Fruit fly (Drosophila melanogaster) whole organism, embryonic: Measurements from ENCODE around the gene OtopLc.

Source experiments
- BEAF-32 ChIP-seq: fragments of 200-800 bp; sonication (Bioruptor generic); optimal IDR thresholded peaks from 3 replicates; lab custom pipeline; 2017; ENCODE audit warnings: missing biosample characterization, missing genetic modification characterization, mild to moderate bottlenecking, moderate library complexity, missing genetic modification reagents
- CG10147 ChIP-seq: fragments of 200-800 bp; sonication (Bioruptor generic); optimal IDR thresholded peaks from 2 replicates; lab custom pipeline; 2019; ENCODE audit warnings: missing biosample characterization, mild to moderate bottlenecking, missing genetic modification characterization, moderate library complexity
- CG1024 ChIP-seq: fragments of 200-800 bp; sonication (Bioruptor generic); IDR thresholded peaks from 2 replicates; pipeline ENCODE4 v1.3.6; 2022; ENCODE audit warnings: missing biosample characterization, missing genetic modification characterization
- CG10654 ChIP-seq: fragments of 200-800 bp; sonication (Bioruptor generic); optimal IDR thresholded peaks from 2 replicates; lab custom pipeline; 2016; ENCODE audit warnings: missing biosample characterization, missing genetic modification characterization
- CG11504 ChIP-seq: fragments of 200-800 bp; sonication (Bioruptor generic); optimal IDR thresholded peaks from 3 replicates; lab custom pipeline; 2019; ENCODE audit warnings: missing biosample characterization, mild to moderate bottlenecking, missing genetic modification characterization, moderate library complexity
- CG12219 ChIP-seq: fragments of 200-800 bp; sonication (Bioruptor generic); optimal IDR thresholded peaks from 3 replicates; lab custom pipeline; 2018; ENCODE audit warnings: missing biosample characterization, mild to moderate bottlenecking, missing genetic modification characterization
- CG12236 ChIP-seq: fragments of 200-800 bp; sonication (Bioruptor generic); optimal IDR thresholded peaks from 2 replicates; lab custom pipeline; 2016; ENCODE audit warnings: missing biosample characterization, missing genetic modification characterization
- CG12769 ChIP-seq: fragments of 200-800 bp; sonication (Bioruptor generic); optimal IDR thresholded peaks from 2 replicates; lab custom pipeline; 2019; ENCODE audit warnings: missing biosample characterization, mild to moderate bottlenecking, missing genetic modification characterization, moderate library complexity
- CG14014 ChIP-seq: fragments of 200-800 bp; sonication (Bioruptor generic); IDR thresholded peaks from 2 replicates; pipeline ENCODE4 v1.3.6; 2022; ENCODE audit warnings: missing biosample characterization, missing genetic modification characterization
- CG14710 ChIP-seq: fragments of 200-800 bp; sonication (Bioruptor generic); optimal IDR thresholded peaks from 3 replicates; lab custom pipeline; 2019; ENCODE audit warnings: missing biosample characterization, mild to moderate bottlenecking, missing genetic modification characterization, moderate library complexity
- CG15073 ChIP-seq: fragments of 200-800 bp; sonication (Bioruptor generic); optimal IDR thresholded peaks from 2 replicates; lab custom pipeline; 2016; ENCODE audit warnings: missing biosample characterization, missing genetic modification characterization
- CG1603 ChIP-seq: fragments of 200-800 bp; sonication (Bioruptor generic); optimal IDR thresholded peaks from 2 replicates; lab custom pipeline; 2019; ENCODE audit warnings: missing biosample characterization, mild to moderate bottlenecking, missing genetic modification characterization, moderate library complexity
- CG18262 ChIP-seq: fragments of 200-800 bp; optimal IDR thresholded peaks from 3 replicates; lab custom pipeline; 2019; ENCODE audit warnings: missing biosample characterization, mild to moderate bottlenecking, missing genetic modification characterization, moderate library complexity
- CG2678 ChIP-seq: fragments of 200-800 bp; sonication (Bioruptor generic); optimal IDR thresholded peaks from 3 replicates; lab custom pipeline; 2019; ENCODE audit warnings: missing biosample characterization, mild to moderate bottlenecking, missing genetic modification characterization, moderate library complexity
- CG30403 ChIP-seq: fragments of 200-800 bp; sonication (Bioruptor generic); optimal IDR thresholded peaks from 3 replicates; lab custom pipeline; 2016; ENCODE audit warnings: missing biosample characterization, missing genetic modification characterization
- CG30431 ChIP-seq: fragments of 200-800 bp; sonication (Bioruptor generic); optimal IDR thresholded peaks from 2 replicates; lab custom pipeline; 2017; ENCODE audit warnings: missing biosample characterization, missing genetic modification characterization
- CG4404 ChIP-seq: fragments of 200-800 bp; sonication (Bioruptor generic); IDR thresholded peaks from 2 replicates; pipeline ENCODE4 v1.3.6; 2022; ENCODE audit warnings: missing biosample characterization, missing genetic modification characterization
- CG4424 ChIP-seq: fragments of 200-800 bp; sonication (Bioruptor generic); optimal IDR thresholded peaks from 3 replicates; lab custom pipeline; 2016; ENCODE audit warnings: missing biosample characterization, missing genetic modification characterization
- CG5245 ChIP-seq: fragments of 200-800 bp; sonication (Bioruptor generic); optimal IDR thresholded peaks from 3 replicates; lab custom pipeline; 2016; ENCODE audit warnings: missing biosample characterization, missing genetic modification characterization
- CG7271 ChIP-seq: fragments of 200-800 bp; sonication (Bioruptor generic); optimal IDR thresholded peaks from 2 replicates; lab custom pipeline; 2018; ENCODE audit warnings: missing biosample characterization, mild to moderate bottlenecking, missing genetic modification characterization, moderate library complexity
- CG7357 ChIP-seq: fragments of 200-800 bp; sonication (Bioruptor generic); IDR thresholded peaks from 3 replicates; pipeline ENCODE4 v1.3.6; 2022; ENCODE audit warnings: missing biosample characterization, missing genetic modification characterization
- CG8388 ChIP-seq: fragments of 200-800 bp; sonication (Bioruptor generic); optimal IDR thresholded peaks from 2 replicates; lab custom pipeline; 2019; ENCODE audit warnings: missing biosample characterization, mild to moderate bottlenecking, missing genetic modification characterization, moderate library complexity
- CG8765 ChIP-seq: fragments of 200-800 bp; sonication (Bioruptor generic); IDR thresholded peaks from 2 replicates; pipeline ENCODE4 v1.3.6; 2022; ENCODE audit warnings: missing biosample characterization, missing genetic modification characterization
- CG9876 ChIP-seq: fragments of 200-800 bp; sonication (Bioruptor generic); optimal IDR thresholded peaks from 2 replicates; lab custom pipeline; 2016; ENCODE audit warnings: missing biosample characterization, missing genetic modification characterization
- CG9932 ChIP-seq: fragments of 200-800 bp; sonication (Bioruptor generic); IDR thresholded peaks from 2 replicates; pipeline ENCODE4 v1.3.6; 2022; ENCODE audit warnings: missing biosample characterization, missing genetic modification characterization
- CTCF ChIP-seq: fragments of 200-800 bp; sonication (Bioruptor generic); optimal IDR thresholded peaks from 2 replicates; lab custom pipeline; 2017; ENCODE audit warnings: missing biosample characterization, mild to moderate bottlenecking, missing genetic modification characterization, moderate library complexity
- CrebB ChIP-seq: fragments of 200-800 bp; sonication (Bioruptor generic); optimal IDR thresholded peaks from 3 replicates; lab custom pipeline; 2018; ENCODE audit warnings: missing biosample characterization, mild to moderate bottlenecking, missing genetic modification characterization
- Dfd ChIP-seq, 2 experiments: fragments of >200 bp; optimal IDR thresholded peaks; 2 replicates each; lab custom pipeline; 2017; ENCODE audit warnings: missing biosample characterization in 2 of 2, missing genetic modification characterization in 2 of 2
- Dp ChIP-seq: fragments of 200-800 bp; sonication (Bioruptor generic); optimal IDR thresholded peaks from 2 replicates; lab custom pipeline; 2018; ENCODE audit warnings: missing biosample characterization, mild to moderate bottlenecking, missing genetic modification characterization, moderate library complexity
- E2f2 ChIP-seq: fragments of 200-800 bp; sonication (Bioruptor generic); IDR thresholded peaks from 2 replicates; pipeline ENCODE4 v1.3.6; 2022; ENCODE audit warnings: missing biosample characterization, missing genetic modification characterization
- HLH54F ChIP-seq: fragments of 200-800 bp; sonication (Bioruptor generic); optimal IDR thresholded peaks from 3 replicates; lab custom pipeline; 2016; ENCODE audit warnings: missing biosample characterization, missing genetic modification characterization
- MBD-R2 ChIP-seq: fragments of 200-800 bp; sonication (Bioruptor generic); IDR thresholded peaks from 2 replicates; pipeline ENCODE4 v1.3.6; 2022; ENCODE audit warnings: missing biosample characterization, missing genetic modification characterization
- Mes4 ChIP-seq: fragments of 200-800 bp; sonication (Bioruptor generic); optimal IDR thresholded peaks from 2 replicates; lab custom pipeline; 2016; ENCODE audit warnings: missing biosample characterization, missing genetic modification characterization
- Trl ChIP-seq, 3 experiments: fragments of >200 bp in 2 of 3; fragments of 200-800 bp in 1 of 3; sonication (Bioruptor generic) in 1 of 3; optimal IDR thresholded peaks; 2 replicates in 1 of 3; 3 replicates in 2 of 3; lab custom pipeline; 2016 to 2017; ENCODE audit warnings: missing biosample characterization in 1 of 3, missing genetic modification characterization in 1 of 3
- Vsx1 ChIP-seq: fragments of 200-800 bp; sonication (Bioruptor generic); optimal IDR thresholded peaks from 2 replicates; lab custom pipeline; 2017; ENCODE audit warnings: missing biosample characterization, mild to moderate bottlenecking, missing genetic modification characterization, missing genetic modification reagents
- ab ChIP-seq: fragments of 200-800 bp; sonication (Bioruptor generic); optimal IDR thresholded peaks from 2 replicates; lab custom pipeline; 2016; ENCODE audit warnings: missing biosample characterization, missing genetic modification characterization
- chinmo ChIP-seq: fragments of 200-800 bp; sonication (Bioruptor generic); IDR thresholded peaks from 4 replicates; pipeline ENCODE4 v1.3.6; 2022; ENCODE audit warnings: missing biosample characterization, missing genetic modification characterization; ENCODE audit not compliant: partially characterized antibody
- chm ChIP-seq: fragments of 200-800 bp; sonication (Bioruptor generic); IDR thresholded peaks from 2 replicates; pipeline ENCODE4 v1.3.6; 2022; ENCODE audit warnings: missing biosample characterization, missing genetic modification characterization
- da ChIP-seq: fragments of 200-800 bp; sonication (Bioruptor generic); optimal IDR thresholded peaks from 2 replicates; lab custom pipeline; 2016; ENCODE audit warnings: missing biosample characterization, missing genetic modification characterization
- ems ChIP-seq: fragments of 200-800 bp; sonication (Bioruptor generic); optimal IDR thresholded peaks from 3 replicates; lab custom pipeline; 2016; ENCODE audit warnings: missing biosample characterization, missing genetic modification characterization
- fu2 ChIP-seq: fragments of 200-800 bp; sonication (Bioruptor generic); optimal IDR thresholded peaks from 2 replicates; lab custom pipeline; 2016; ENCODE audit warnings: missing biosample characterization, missing genetic modification characterization
- gfzf ChIP-seq: fragments of 200-800 bp; sonication (Bioruptor generic); optimal IDR thresholded peaks from 2 replicates; lab custom pipeline; 2016; ENCODE audit warnings: missing biosample characterization, mild to moderate bottlenecking, missing genetic modification characterization, moderate library complexity
- kay ChIP-seq: fragments of 200-800 bp; sonication (Bioruptor generic); optimal IDR thresholded peaks from 2 replicates; lab custom pipeline; 2016; ENCODE audit warnings: missing biosample characterization, missing genetic modification characterization
- klu ChIP-seq: fragments of 200-800 bp; sonication (Bioruptor generic); IDR thresholded peaks from 2 replicates; pipeline ENCODE4 v1.3.6; 2022; ENCODE audit warnings: missing biosample characterization, missing genetic modification characterization
- luna ChIP-seq: fragments of 200-800 bp; sonication (Bioruptor generic); optimal IDR thresholded peaks from 2 replicates; lab custom pipeline; 2016; ENCODE audit warnings: missing biosample characterization, missing genetic modification characterization
- mirr ChIP-seq: fragments of 200-800 bp; sonication (Bioruptor generic); optimal IDR thresholded peaks from 3 replicates; lab custom pipeline; 2018; ENCODE audit warnings: missing biosample characterization, mild to moderate bottlenecking, missing genetic modification characterization
- row ChIP-seq: fragments of 200-800 bp; sonication (Bioruptor generic); IDR thresholded peaks from 3 replicates; pipeline ENCODE4 v1.3.6; 2022; ENCODE audit warnings: missing biosample characterization, missing genetic modification characterization
- sd ChIP-seq: fragments of 200-800 bp; sonication (Bioruptor generic); optimal IDR thresholded peaks from 3 replicates; lab custom pipeline; 2018; ENCODE audit warnings: missing biosample characterization, mild to moderate bottlenecking, missing genetic modification characterization, moderate library complexity
- sob ChIP-seq: fragments of 200-800 bp; sonication (Bioruptor generic); IDR thresholded peaks from 2 replicates; pipeline ENCODE4 v1.3.6; 2022; ENCODE audit warnings: missing biosample characterization, missing genetic modification characterization
- unpg ChIP-seq: fragments of 200-800 bp; sonication (Bioruptor generic); optimal IDR thresholded peaks from 3 replicates; lab custom pipeline; 2018; ENCODE audit warnings: missing biosample characterization, mild to moderate bottlenecking, missing genetic modification characterization, moderate library complexity

The OtopLc gene

dm6 chrX:5621893-5622803 lies 40.5 kb downstream of the OtopLc start, which contains the start of the genes Mlc-c and Pop1 (continued):
- TF ChIP-seq CG1024 (GFP tag; lab: Robert Waterston, UW) (no peak), ab (GFP tag; lab: Kevin White, UChicago) (no peak), CG1603 (tag; lab: Kevin White, UChicago) (no peak), Vsx1 (GFP tag; lab: Kevin White, UChicago) (no peak), CG14710 (peak; percentile 40), luna (GFP tag; lab: Kevin White, UChicago) (no peak), CG18262 (tag; lab: Kevin White, UChicago) (no peak), kay (GFP tag; lab: Kevin White, UChicago) (peak; percentile 83), chm (GFP tag; lab: Robert Waterston, UW) (no peak), CG8388 (GFP tag; lab: Kevin White, UChicago) (no peak), CG30403 (no peak), CrebB (tag; lab: Kevin White, UChicago) (no peak), CTCF (peak; percentile 51), CG14014 (GFP tag; lab: Robert Waterston, UW) (no peak), CG11504 (tag; lab: Kevin White, UChicago) (no peak), CG10654 (GFP tag; lab: Kevin White, UChicago) (no peak), Mes4 (GFP tag; lab: Kevin White, UChicago) (no peak), fu2 (GFP tag; lab: Kevin White, UChicago) (no peak), CG12236 (no peak), CG2678 (tag; lab: Kevin White, UChicago) (no peak), CG4404 (GFP tag; lab: Robert Waterston, UW) (no peak), ems (GFP tag; lab: Kevin White, UChicago) (no peak), sob (GFP tag; lab: Robert Waterston, UW) (no peak), HLH54F (GFP tag; lab: Kevin White, UChicago) (no peak), CG10147 (GFP tag; lab: Kevin White, UChicago) (peak; percentile 14), unpg (GFP tag; lab: Kevin White, UChicago) (no peak), CG7357 (GFP tag; lab: Robert Waterston, UW) (no peak), da (GFP tag; lab: Kevin White, UChicago) (no peak), klu (GFP tag; lab: Robert Waterston, UW) (no peak), E2f2 (GFP tag; lab: Robert Waterston, UW) (peak; percentile 88), CG8765 (GFP tag; lab: Robert Waterston, UW) (no peak), CG5245 (no peak), Dfd (GFP tag; optimal IDR thresholded peaks at IDR 0.05; lab: Kevin White, UChicago) (no peak), CG12219 (no peak), CG12769 (tag; lab: Kevin White, UChicago) (no peak), CG9932 (GFP tag; lab: Robert Waterston, UW) (peak; percentile 59; the same call in 1 of the 2 replicates), CG4424 (GFP tag; lab: Kevin White, UChicago) (no peak), mirr (GFP tag; lab: Kevin White, UChicago) (no peak), CG30431 (GFP tag; lab: Kevin White, UChicago) (no peak), CG15073 (GFP tag; lab: Kevin White, UChicago) (no peak)

dm6 chrX:5618562-5618961 lies 44.1 kb downstream of the OtopLc start, which contains the start of gene RhoGAP5A:
Gene RhoGAP5A (minus strand): TSS chrX:5618806.
- TF ChIP-seq gfzf (no peak), MBD-R2 (GFP tag; lab: Robert Waterston, UW) (peak; percentile 70), CG7271 (tag; lab: Kevin White, UChicago) (no peak), E2f2 (GFP tag; lab: Robert Waterston, UW) (peak; percentile 70), sd (peak; percentile 72), row (GFP tag; lab: Robert Waterston, UW) (peak; percentile 12; the same call in 1 of the 3 replicates), Trl (optimal IDR thresholded peaks at IDR 0.05; lab: Kevin White, UChicago) (no peak), Trl (GFP tag; optimal IDR thresholded peaks at IDR 0.05; lab: Kevin White, UChicago) (no peak), BEAF-32 (GFP tag; lab: Kevin White, UChicago) (peak; percentile 0), Dp (GFP tag; lab: Kevin White, UChicago) (peak; percentile 50), chinmo (GFP tag; lab: Robert Waterston, UW) (no peak), CG9876 (no peak), Vsx1 (GFP tag; lab: Kevin White, UChicago) (peak; percentile 92)
